Fruit fly (Drosophila melanogaster): ENCODE data around the gene CG11634.

DNA sequence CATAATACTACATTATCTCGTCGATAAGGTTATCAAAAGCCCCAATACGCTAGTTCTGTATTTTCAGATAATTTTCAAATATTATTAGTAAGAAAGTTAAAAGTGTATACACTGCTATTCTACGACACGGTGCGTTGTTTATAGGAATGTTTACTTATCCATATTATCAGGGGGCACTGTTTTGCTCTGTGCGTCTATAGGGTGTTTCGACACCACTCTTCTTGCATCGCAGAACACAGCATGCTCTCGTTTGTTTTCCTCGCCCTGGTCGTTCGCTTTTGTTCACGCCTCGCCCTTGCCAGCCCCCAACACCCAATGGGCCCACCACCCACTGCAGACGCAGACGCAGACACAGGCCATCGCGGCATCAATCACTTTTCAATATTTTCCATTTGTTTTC, 29.8 kb upstream of the CG11634 start:
- TF ChIP-seq CG8478 (optimal IDR thresholded peaks at IDR 0.05): no peak
- TF ChIP-seq CTCF (optimal IDR thresholded peaks at IDR 0.05): no peak
